Fruit fly (Drosophila melanogaster) whole organism: ENCODE measurements around the gene Trpgamma.

Experiments used
- CG8478 ChIP-seq: fragments of >200 bp; optimal IDR thresholded peaks from 2 replicates; lab custom pipeline; 2018; ENCODE audit warnings: inconsistent platforms
- Dll ChIP-seq: fragments of >200 bp; optimal IDR thresholded peaks from 2 replicates; lab custom pipeline; 2017
- EcR ChIP-seq, 2 experiments: fragments of >200 bp; optimal IDR thresholded peaks; 2 replicates each; lab custom pipeline; 2017; ENCODE audit warnings: missing biosample characterization in 2 of 2, missing genetic modification characterization in 2 of 2, missing genetic modification reagents in 2 of 2
- pan ChIP-seq: fragments of >200 bp; optimal IDR thresholded peaks from 2 replicates; lab custom pipeline; 2017
- psq ChIP-seq: fragments of >200 bp; optimal IDR thresholded peaks from 2 replicates; lab custom pipeline; 2017
- usp ChIP-seq: fragments of >200 bp; optimal IDR thresholded peaks from 2 replicates; lab custom pipeline; 2017; ENCODE audit warnings: missing biosample characterization, missing genetic modification characterization, mixed read lengths

Gene Trpgamma

DNA sequence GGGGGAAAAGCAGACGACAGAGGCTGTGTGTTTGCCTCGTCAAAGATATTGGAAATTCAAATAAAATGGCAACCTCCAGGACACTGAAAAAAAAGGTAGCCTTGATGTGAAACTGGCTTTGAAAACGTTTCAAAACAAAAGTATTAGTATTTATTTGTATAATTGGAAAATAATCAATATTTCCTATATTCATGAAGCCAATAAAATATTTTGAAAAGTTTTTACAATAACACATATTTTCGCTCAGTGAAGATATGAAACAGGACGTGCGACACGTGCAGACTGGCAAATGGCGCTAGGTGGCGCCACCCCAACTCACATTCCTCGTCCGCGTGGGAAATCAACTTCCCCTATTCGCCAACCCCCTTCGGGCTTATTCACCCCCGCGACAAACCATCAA, 28.7 kb downstream of the Trpgamma start:
- TF ChIP-seq usp (GFP tag; lab: Kevin White, UChicago), result no peak

dm6 chr2L:16645479-16646302, 30.8 kb downstream of the Trpgamma start:
- TF ChIP-seq EcR (GFP tag; optimal IDR thresholded peaks at IDR 0.05; lab: Kevin White, UChicago) (peak in 1 of 2 experiments; percentile 21), CG8478 (lab: Kevin White, UChicago) (no peak), psq (lab: Kevin White, UChicago) (no peak), Dll (lab: Kevin White, UChicago) (no peak)

dm6 chr2L:16643961-16644360, 32.5 kb downstream of the Trpgamma start:
- TF ChIP-seq EcR (GFP tag; optimal IDR thresholded peaks at IDR 0.05; lab: Kevin White, UChicago) (no peak), psq (lab: Kevin White, UChicago) (no peak), usp (GFP tag; lab: Kevin White, UChicago) (no peak), CG8478 (lab: Kevin White, UChicago) (no peak), pan (no peak), Dll (lab: Kevin White, UChicago) (no peak)

- TF ChIP-seq EcR (GFP tag; optimal IDR thresholded peaks at IDR 0.05; lab: Kevin White, UChicago), result no peak
- TF ChIP-seq pan, result no peak
- TF ChIP-seq psq (lab: Kevin White, UChicago), result no peak
- no peak for TF ChIP-seq usp (GFP tag; lab: Kevin White, UChicago)
- no peak for TF ChIP-seq CG8478 (lab: Kevin White, UChicago)
- no peak for TF ChIP-seq Dll (lab: Kevin White, UChicago)
Measured at dm6 chr2L:16643445-16643844, 33.1 kb downstream of the Trpgamma start.

dm6 chr2L:16640846-16641245, 35.7 kb downstream of the Trpgamma start:
- TF ChIP-seq psq (lab: Kevin White, UChicago), result no peak
- no peak for TF ChIP-seq EcR (GFP tag; optimal IDR thresholded peaks at IDR 0.05; lab: Kevin White, UChicago)

- TF ChIP-seq pan (no peak), CG8478 (lab: Kevin White, UChicago) (no peak), usp (GFP tag; lab: Kevin White, UChicago) (no peak), Dll (lab: Kevin White, UChicago) (no peak), EcR (GFP tag; optimal IDR thresholded peaks at IDR 0.05; lab: Kevin White, UChicago) (no peak)
Measured at dm6 chr2L:16638349-16638748, 38.2 kb downstream of the Trpgamma start.

- TF ChIP-seq EcR (GFP tag; optimal IDR thresholded peaks at IDR 0.05; lab: Kevin White, UChicago), result no peak
- TF ChIP-seq CG8478 (lab: Kevin White, UChicago), result no peak
- TF ChIP-seq pan, result no peak
- TF ChIP-seq usp (GFP tag; lab: Kevin White, UChicago), result no peak
- TF ChIP-seq Dll (lab: Kevin White, UChicago), result no peak
- TF ChIP-seq psq (lab: Kevin White, UChicago), result no peak
Measured at dm6 chr2L:16637335-16637734, 39.2 kb downstream of the Trpgamma start.

DNA sequence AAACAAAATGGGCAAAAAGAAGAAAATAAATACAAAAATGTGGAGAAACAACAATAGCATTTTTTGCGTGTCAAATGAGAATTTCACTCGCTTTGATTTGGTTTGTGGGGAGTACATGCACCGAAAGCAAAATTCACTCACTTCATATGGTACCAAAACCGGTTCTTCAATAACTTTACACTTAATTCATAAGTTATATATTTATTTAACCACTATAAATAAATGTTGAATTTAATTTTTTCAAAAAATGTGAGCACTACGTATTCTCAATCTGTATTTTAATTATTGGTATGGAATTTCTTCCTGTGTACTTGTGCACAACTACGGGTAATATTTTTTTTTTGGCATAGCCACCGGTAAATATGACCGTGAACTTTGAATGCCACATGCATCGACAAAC, 47.3 kb downstream of the Trpgamma start:
- TF ChIP-seq EcR (GFP tag; optimal IDR thresholded peaks at IDR 0.05; lab: Kevin White, UChicago) (no peak), CG8478 (lab: Kevin White, UChicago) (no peak), Dll (lab: Kevin White, UChicago) (no peak), pan (no peak), usp (GFP tag; lab: Kevin White, UChicago) (no peak), psq (lab: Kevin White, UChicago) (no peak)

DNA sequence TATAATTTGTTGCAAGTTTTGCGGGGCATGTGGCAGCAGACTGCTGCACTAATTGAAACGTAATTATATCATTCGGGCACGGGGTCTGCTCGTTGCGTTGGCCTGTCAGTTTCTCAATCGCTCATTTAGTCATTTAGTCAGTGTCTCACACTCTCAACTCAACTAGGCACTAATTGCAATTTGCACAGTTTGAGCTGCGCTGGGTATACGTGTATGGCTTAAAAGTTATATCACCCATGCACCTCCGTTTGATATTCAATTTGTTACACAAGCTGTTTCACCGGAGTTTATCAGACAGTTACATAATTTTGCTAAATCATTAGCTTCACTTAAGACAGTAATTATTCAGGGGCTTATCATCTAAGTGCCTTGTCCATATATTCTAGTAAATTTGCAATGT, 48.6 kb downstream of the Trpgamma start:
- no peak for TF ChIP-seq Dll (lab: Kevin White, UChicago)
- no peak for TF ChIP-seq CG8478 (lab: Kevin White, UChicago)
- TF ChIP-seq psq (lab: Kevin White, UChicago), result no peak
- no peak for TF ChIP-seq usp (GFP tag; lab: Kevin White, UChicago)
- no peak for TF ChIP-seq EcR (GFP tag; optimal IDR thresholded peaks at IDR 0.05; lab: Kevin White, UChicago)
- TF ChIP-seq pan, result no peak

DNA sequence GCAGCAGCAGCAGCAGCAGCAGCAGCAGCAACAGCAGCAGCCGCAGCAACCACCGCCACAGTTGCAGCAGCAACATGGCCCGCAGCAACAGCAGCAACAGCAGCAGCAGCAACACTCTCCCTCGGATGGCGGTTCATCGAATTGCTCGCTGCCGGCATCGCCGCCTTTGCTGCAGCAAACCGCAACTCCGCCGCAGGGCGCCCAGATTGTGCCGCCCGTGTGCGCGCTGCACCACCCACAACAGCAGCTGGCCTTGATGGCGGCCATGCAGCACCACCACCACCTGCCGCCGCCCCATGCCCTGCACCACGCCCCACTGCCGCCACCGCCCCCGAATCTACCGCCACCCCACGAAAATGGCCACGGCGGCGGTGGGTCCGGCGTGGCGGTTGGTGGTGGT, 54.3 kb downstream of the Trpgamma start:
- no peak for TF ChIP-seq usp (GFP tag; lab: Kevin White, UChicago)
- TF ChIP-seq Dll (lab: Kevin White, UChicago), result no peak
- no peak for TF ChIP-seq psq (lab: Kevin White, UChicago)
- TF ChIP-seq EcR (GFP tag; optimal IDR thresholded peaks at IDR 0.05; lab: Kevin White, UChicago), result no peak
- no peak for TF ChIP-seq pan
- TF ChIP-seq CG8478 (lab: Kevin White, UChicago), result no peak

DNA sequence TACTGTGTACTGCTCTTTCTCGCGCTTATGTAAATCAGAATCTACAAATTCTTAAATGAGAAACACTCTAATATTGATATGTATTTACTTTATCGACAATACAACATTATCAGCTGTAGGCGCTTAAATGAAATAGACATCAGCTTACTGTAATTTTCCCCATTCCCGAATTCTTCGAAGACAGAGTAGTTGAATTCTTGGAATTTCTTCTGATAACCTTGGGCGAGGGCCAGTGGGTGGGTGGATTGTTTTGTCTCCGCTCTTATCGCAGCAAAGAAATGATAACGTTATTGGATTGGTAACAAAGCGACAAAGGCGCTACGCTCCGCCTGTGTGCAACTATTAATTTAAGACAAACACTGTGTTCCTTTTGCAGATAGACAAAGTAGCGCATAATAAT, 55.0 kb downstream of the Trpgamma start:
- TF ChIP-seq EcR (GFP tag; optimal IDR thresholded peaks at IDR 0.05; lab: Kevin White, UChicago) (no peak), Dll (lab: Kevin White, UChicago) (no peak), CG8478 (lab: Kevin White, UChicago) (no peak), usp (GFP tag; lab: Kevin White, UChicago) (no peak), pan (no peak), psq (lab: Kevin White, UChicago) (no peak)

dm6 chr2L:16620384-16620908, 56.1 kb downstream of the Trpgamma start:
- TF ChIP-seq CG8478 (lab: Kevin White, UChicago), result no peak
- TF ChIP-seq Dll (lab: Kevin White, UChicago), result no peak
- TF ChIP-seq pan, result no peak
- TF ChIP-seq psq (lab: Kevin White, UChicago), result no peak
- no peak for TF ChIP-seq usp (GFP tag; lab: Kevin White, UChicago)
- TF ChIP-seq EcR (GFP tag; optimal IDR thresholded peaks at IDR 0.05; lab: Kevin White, UChicago), result no peak
